Worm (Caenorhabditis elegans) whole organism, L4/young adult: ENCODE results near the gene sru-24.

Experiments
- W03F9.2 ChIP-seq: fragments of 150-350 bp; optimal IDR thresholded peaks from 2 replicates; lab custom pipeline; 2014; ENCODE audit warnings: missing biosample characterization, missing genetic modification characterization
- dao-5 ChIP-seq: sonication (generic microtip); optimal IDR thresholded peaks from 2 replicates; lab custom pipeline; 2016; ENCODE audit warnings: missing genotype, missing genetic modification characterization, moderate library complexity, missing compliant biosample characterization
- him-1 ChIP-seq: sonication (generic microtip); optimal IDR thresholded peaks from 2 replicates; lab custom pipeline; 2016; ENCODE audit warnings: missing genotype, missing genetic modification reagents, missing genetic modification characterization, missing compliant biosample characterization

sru-24 gene

DNA sequence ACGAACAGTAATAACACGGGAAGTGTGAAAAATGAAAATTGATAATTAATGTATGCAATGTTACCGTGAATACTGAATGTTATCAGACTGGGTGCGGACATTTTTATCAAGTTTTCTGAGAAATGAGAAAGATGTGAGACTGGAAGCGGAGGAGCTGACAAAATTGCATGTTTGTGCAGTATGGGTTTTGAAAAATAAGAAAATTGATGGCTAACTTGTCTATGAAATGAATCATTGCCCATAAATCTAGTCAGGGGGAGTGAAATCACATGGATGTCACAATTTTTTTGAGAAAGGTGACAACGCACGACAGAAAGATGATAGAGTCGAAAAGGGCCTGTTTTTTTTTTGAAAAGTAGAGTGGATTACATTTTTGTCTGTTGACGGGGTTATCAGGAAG is at the start of gene sru-24:
Gene sru-24, minus strand, starts transcription at position 101 of the 400 bp plus-strand sequence.
- TF ChIP-seq him-1 (tag; lab: Kevin White, UChicago) (no peak), W03F9.2 (tag; lab: Kevin White, UChicago) (no peak), dao-5 (tag; lab: Kevin White, UChicago) (no peak)

DNA sequence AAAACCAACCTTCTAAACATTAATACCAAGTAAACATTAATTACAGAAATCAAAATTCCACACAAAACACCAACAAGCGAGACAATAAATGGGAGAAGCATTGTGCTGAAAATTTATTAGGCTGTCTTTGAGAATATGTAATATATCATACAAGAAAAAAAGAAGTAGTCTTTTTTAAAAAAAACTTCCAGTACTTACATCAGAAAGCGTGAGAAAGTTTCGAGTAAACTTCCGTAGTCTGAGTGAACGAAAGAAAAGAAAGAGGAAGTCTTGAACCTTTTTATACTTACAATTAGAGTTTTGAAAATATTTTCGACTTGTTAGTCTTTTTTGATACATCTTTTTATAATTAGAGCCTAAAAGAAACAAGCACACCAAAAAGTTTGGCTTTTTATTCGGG is 48.5 kb upstream of the sru-24 start, which contains the start of gene srbc-40:
Gene srbc-40, minus strand, starts transcription at position 101 of the 400 bp plus-strand sequence.
- TF ChIP-seq him-1 (tag; lab: Kevin White, UChicago) (no peak), dao-5 (tag; lab: Kevin White, UChicago) (no peak), W03F9.2 (tag; lab: Kevin White, UChicago) (no peak)

DNA sequence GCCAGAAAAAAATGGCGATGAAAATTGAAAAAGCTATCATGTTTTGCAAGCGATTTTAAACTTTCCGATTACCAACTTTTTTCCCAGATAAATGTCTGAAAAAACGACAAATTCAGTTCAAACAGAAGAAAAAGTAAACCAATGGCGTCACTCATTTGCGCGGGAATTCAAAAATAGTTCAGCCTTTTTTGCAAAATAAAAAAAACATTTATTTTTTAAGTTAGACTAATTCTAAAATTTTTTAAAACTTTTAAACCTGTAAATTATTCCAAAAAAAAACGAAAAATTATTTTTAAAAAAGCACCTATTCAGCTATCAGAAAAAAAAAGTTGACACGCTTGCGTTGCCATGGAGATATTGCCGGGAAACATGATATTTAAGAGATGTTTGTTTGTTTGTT is 41.6 kb upstream of the sru-24 start, which contains the start of gene cyp-33C11:
Gene cyp-33C11, minus strand, starts transcription at position 101 of the 400 bp plus-strand sequence.
- TF ChIP-seq W03F9.2 (tag; lab: Kevin White, UChicago) (no peak), dao-5 (tag; lab: Kevin White, UChicago) (no peak), him-1 (tag; lab: Kevin White, UChicago) (no peak)

DNA sequence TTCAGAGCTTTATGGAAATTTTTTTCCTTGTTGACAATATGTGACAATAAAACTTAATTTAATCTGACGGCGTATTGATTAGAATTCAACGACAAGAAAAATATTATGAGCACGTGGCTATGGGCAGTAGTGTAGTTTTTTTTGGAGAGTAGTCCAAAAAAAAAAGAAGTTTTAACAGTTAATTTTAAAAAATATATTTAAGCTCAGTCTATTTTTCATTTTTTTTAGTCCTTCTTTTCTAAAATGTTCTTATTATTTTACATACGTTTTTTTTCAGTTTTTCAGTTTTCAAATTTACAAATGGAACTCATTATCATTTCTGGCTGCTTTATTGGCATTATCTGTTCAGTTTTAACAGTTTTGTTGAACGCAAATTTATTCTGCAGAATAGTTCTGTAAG is 37.6 kb upstream of the sru-24 start, which contains the start of gene srbc-39:
Gene srbc-39, plus strand, starts transcription at position 301 of the 400 bp plus-strand sequence.
- no peak for TF ChIP-seq W03F9.2 (tag; lab: Kevin White, UChicago)
- no peak for TF ChIP-seq dao-5 (tag; lab: Kevin White, UChicago)
- TF ChIP-seq him-1 (tag; lab: Kevin White, UChicago): no peak

DNA sequence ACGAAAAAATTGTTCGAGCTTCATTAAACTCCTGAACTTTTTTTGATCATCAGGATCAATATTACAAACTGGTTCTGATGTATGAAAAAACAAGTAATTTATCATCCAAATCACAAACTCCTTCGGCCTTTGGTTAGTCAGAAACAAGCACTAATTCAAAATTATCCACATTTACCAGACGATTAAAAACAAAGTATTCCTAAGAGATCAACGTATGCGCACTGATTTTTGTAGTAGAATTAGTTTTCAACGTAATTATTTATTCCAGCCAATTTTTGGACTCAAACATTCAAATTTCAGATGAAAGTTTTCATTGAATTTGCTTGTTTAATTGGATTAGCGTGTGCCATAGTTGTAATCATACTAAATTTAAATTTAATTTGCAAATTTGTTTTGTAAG is 35.7 kb upstream of the sru-24 start, which contains the start of gene srbc-38:
Gene srbc-38, plus strand, starts transcription at position 301 of the 400 bp plus-strand sequence.
- TF ChIP-seq him-1 (tag; lab: Kevin White, UChicago) (no peak), dao-5 (tag; lab: Kevin White, UChicago) (no peak), W03F9.2 (tag; lab: Kevin White, UChicago) (no peak)

DNA sequence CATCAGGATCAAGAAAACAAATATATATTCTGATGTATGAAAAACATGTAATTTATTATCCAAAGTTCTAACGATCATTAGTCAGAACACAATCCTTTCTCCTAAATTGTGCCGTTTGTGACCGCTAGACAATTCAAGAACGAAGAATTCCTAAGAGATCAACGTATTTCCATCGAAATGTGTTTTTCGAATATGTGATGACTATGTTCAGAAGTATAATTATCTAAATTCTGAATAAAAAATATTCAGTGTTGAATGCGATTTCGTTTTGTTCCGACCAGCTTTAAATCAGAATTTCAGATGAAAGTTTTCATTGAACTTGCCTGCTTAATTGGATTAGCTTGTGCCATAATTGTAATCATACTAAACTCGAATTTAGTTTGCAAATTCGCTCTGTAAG is 31.0 kb upstream of the sru-24 start, which contains the start of gene srbc-37:
Gene srbc-37, plus strand, starts transcription at position 301 of the 400 bp plus-strand sequence.
- TF ChIP-seq him-1 (tag; lab: Kevin White, UChicago): no peak
- TF ChIP-seq dao-5 (tag; lab: Kevin White, UChicago): no peak
- TF ChIP-seq W03F9.2 (tag; lab: Kevin White, UChicago): no peak

DNA sequence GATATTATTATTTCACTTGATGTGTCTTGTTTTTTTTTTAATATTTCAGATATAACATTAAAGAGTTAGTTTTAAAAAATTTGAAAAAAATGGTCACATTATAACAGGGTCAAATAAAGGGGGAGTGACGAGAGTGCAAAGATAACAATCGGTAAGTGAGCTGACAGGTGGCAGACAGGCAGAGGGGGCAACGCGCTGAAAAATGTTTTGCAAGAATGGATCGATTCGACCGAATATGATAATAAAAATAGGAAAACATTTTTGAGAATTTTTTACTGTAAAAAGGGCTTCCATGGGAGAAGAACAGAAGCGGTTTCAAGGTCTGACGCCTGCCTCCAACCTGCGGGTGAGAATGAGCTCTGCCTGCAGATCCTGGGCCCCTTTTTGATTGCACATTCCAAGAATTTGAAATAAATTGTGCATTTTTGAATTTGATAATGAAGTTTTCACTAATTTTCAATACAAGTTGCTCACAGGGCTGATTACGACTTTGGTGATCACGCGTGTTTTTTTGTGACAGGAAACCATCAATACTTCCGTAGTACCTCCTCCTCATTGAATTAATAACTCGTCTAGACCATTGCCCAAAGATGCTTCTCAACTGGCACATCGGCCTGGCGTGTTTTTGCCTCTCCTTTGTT is 28.4 kb upstream of the sru-24 start, which contains the start of the genes ugt-29 and srx-5:
Gene ugt-29, minus strand, starts transcription at position 101 of the 641 bp plus-strand sequence.
Gene srx-5, plus strand, starts transcription at position 591 of the 641 bp plus-strand sequence.
- no peak for TF ChIP-seq W03F9.2 (tag; lab: Kevin White, UChicago)
- no peak for TF ChIP-seq him-1 (tag; lab: Kevin White, UChicago)
- no peak for TF ChIP-seq dao-5 (tag; lab: Kevin White, UChicago)

DNA sequence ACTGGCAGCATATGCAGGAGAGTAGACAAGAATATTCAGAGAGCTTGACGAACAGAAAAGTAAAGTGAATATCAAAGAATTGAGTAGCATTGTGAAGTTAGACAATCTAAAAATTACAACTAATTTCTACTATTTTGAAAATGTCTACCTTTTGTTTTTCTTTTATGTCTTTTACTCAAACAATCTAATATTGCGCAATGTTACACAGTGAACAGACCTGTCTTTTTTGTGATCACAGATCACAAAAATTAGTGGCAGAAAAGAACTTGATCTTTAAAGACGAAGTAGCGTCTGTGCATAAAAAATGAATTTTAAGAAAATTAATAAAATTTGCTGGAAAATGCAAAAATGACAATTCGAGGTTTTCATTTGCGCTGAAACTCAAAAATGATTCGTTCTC is 27.8 kb upstream of the sru-24 start:
- TF ChIP-seq him-1 (tag; lab: Kevin White, UChicago) (no peak), W03F9.2 (tag; lab: Kevin White, UChicago) (no peak), dao-5 (tag; lab: Kevin White, UChicago) (no peak)

DNA sequence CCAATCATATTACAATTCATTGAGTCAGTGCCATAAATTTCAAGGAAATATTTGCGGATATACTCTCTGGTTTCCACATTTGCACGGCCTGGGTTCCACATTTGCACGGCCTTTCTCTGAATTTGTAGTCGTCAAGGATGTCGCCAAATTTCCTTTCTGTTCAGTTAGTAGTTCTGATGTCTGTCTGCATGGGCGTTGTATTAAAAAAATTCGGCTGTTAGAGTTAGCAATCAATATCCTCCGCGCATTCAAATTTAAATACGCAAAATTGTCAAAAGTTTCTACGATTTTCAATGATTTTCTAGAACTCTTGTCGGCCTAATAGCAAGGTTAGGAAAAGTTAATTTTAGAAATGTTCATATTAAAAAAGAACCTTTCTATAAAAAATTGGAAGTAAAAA is 24.7 kb upstream of the sru-24 start, which contains the start of gene srj-52:
Gene srj-52, minus strand, starts transcription at position 101 of the 400 bp plus-strand sequence.
- TF ChIP-seq dao-5 (tag; lab: Kevin White, UChicago) (no peak), him-1 (tag; lab: Kevin White, UChicago) (no peak), W03F9.2 (tag; lab: Kevin White, UChicago) (no peak)

DNA sequence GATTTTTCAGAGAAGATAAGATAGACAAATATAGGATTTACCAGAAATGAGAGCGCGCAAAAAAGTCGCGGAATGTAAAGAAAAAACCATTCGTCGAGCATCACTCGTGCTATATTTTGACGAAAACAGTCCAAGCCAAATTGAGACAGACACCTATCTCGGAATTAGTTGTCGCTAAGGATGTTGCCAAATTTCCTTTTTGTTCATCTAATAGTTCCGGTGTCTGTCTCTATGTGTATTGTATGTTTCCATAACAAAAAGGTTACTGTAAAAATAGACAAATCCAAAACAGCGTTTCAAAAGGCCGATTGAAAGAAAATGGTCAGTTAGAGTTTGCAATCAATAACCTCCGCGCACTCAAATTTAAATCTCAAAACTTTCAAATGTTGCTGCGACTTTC is 23.4 kb upstream of the sru-24 start, which contains the start of gene srj-53:
Gene srj-53, minus strand, starts transcription at position 101 of the 400 bp plus-strand sequence.
- no peak for TF ChIP-seq W03F9.2 (tag; lab: Kevin White, UChicago)
- no peak for TF ChIP-seq dao-5 (tag; lab: Kevin White, UChicago)
- TF ChIP-seq him-1 (tag; lab: Kevin White, UChicago): no peak

DNA sequence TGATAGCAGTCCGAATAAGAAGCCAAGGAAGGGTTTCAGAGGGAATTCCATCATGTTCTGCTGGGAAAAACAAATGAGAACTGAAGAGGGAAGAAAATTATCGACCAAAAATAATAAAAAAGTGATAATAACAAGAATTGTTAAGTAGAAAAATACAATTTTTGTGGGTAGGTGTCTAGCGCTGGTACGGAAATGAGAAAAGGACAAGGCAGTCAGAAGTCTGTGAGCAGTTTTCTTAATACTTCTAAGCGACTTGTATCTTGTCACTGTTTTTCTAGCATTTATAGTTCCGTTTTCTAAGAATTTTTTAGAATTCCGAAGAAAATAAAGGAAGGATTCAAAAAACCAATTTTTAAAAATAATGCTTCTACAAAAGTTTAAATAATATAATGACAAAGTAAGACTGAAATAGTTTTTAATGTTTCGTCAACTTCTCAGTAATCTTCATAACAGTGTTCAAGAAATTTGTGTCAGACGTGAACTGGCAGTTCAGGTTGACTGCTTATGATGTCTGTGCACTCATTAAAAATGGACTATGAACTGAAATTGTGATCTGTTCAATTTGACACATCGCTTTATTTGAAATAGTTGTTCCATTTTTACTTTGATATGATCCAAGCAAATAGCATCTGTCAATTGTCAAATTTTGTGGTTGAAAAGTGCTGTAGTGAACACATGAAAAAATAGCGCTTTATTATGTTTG is 21.6 kb upstream of the sru-24 start, which contains the start of gene srx-4:
Gene srx-4, minus strand, starts transcription at position 51 of the 703 bp plus-strand sequence.
- TF ChIP-seq him-1 (tag; lab: Kevin White, UChicago): no peak
- TF ChIP-seq W03F9.2 (tag; lab: Kevin White, UChicago): no peak
- TF ChIP-seq dao-5 (tag; lab: Kevin White, UChicago): no peak

DNA sequence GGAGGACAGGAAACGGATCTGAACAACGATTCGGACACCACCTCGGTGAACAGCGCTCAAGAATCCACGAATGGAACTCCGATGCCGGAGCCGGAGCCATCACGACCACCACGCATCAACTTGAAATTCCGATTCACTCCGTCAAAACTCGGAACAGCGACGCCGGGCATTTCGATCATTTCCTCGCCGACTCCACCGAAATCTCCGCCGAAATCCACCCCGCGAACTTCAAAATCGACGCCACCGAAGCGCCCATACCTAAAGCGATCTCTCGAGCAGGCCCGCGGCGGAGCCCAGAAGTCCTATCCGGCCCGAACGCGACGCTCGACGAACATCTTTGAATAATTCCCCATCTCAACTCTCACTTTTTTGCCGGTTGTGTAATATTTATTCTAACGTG is 18.3 kb upstream of the sru-24 start:
- TF ChIP-seq dao-5 (tag; lab: Kevin White, UChicago): no peak
- TF ChIP-seq him-1 (tag; lab: Kevin White, UChicago): no peak
- TF ChIP-seq W03F9.2 (tag; lab: Kevin White, UChicago): no peak

DNA sequence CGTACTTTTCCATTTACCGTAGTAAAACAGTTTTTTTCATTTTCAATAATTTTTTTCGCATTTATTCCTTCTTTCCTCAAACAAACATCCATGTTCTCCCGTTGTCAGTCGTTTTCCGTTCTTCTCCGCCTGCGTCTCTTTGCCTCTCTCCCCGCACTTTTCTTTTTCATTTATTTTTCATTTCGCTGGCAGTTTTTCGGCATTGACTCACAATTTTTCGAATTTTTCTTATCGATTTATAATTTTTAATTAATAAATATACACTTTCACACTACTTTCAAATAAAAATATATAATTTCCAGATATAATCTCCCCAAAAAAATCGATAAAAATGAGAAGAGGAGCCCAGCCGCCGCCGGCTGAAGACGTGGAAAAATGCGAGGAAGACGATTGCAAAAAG is 16.1 kb upstream of the sru-24 start, which contains the start of gene H25P19.1:
Gene H25P19.1, plus strand, starts transcription at position 301 of the 400 bp plus-strand sequence.
- TF ChIP-seq him-1 (tag; lab: Kevin White, UChicago) (no peak), dao-5 (tag; lab: Kevin White, UChicago) (no peak), W03F9.2 (tag; lab: Kevin White, UChicago) (no peak)
